Fruit fly (Drosophila melanogaster) whole organism: ENCODE results near the gene CG32669.

Source experiments
- CG8478 ChIP-seq: fragments of >200 bp; optimal IDR thresholded peaks from 2 replicates; lab custom pipeline; 2018; ENCODE audit warnings: inconsistent platforms
- Dll ChIP-seq: fragments of >200 bp; optimal IDR thresholded peaks from 2 replicates; lab custom pipeline; 2017
- EcR ChIP-seq, 2 experiments: fragments of >200 bp; optimal IDR thresholded peaks; 2 replicates each; lab custom pipeline; 2017; ENCODE audit warnings: missing biosample characterization in 2 of 2, missing genetic modification characterization in 2 of 2, missing genetic modification reagents in 2 of 2
- pan ChIP-seq: fragments of >200 bp; optimal IDR thresholded peaks from 2 replicates; lab custom pipeline; 2017
- psq ChIP-seq: fragments of >200 bp; optimal IDR thresholded peaks from 2 replicates; lab custom pipeline; 2017
- usp ChIP-seq: fragments of >200 bp; optimal IDR thresholded peaks from 2 replicates; lab custom pipeline; 2017; ENCODE audit warnings: missing biosample characterization, missing genetic modification characterization, mixed read lengths

CG32669 gene

DNA sequence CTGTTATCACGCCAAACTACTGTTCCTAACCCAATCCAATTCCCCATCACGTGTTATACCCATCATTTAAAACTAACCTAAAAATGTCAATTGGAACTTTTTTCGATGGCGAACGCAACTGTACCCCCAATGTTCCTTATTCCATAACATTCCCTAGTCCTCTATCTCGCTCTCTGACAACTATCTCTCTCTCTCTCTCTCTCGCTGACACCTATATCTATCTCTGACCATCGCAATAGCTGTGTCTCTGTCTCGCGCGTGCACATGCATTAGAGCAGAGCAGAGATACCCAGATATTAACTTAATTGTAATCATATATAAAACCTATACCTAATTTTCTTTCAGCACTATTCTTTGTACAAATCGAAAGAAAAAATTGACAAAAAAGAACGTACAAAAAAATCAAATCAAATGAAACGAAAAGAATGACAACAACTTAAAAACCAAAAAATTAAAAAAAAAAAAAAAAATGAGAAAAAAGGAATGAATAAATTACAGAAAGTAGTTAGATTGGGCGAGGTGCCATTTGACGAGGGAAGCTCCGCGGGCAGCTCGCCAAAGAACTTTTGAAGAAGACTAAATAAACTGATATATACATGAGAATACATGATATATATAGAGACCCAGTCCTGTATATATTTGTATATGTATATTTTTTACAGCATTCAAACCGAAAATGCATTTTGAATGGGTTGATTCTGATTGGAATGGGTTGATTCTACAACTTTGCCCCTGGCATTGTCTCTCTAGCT is 20.9 kb upstream of the CG32669 start:
- no peak for TF ChIP-seq psq
- no peak for TF ChIP-seq CG8478 (lab: Kevin White, UChicago)
- TF ChIP-seq pan: no peak

- TF ChIP-seq CG8478 (lab: Kevin White, UChicago): peak; percentile 67
- TF ChIP-seq EcR (GFP tag; optimal IDR thresholded peaks at IDR 0.05; lab: Kevin White, UChicago): no peak
Measured at dm6 chrX:10857853-10858252, 13.0 kb upstream of the CG32669 start.

- TF ChIP-seq psq: no peak
- no peak for TF ChIP-seq usp (GFP tag; lab: Kevin White, UChicago)
- no peak for TF ChIP-seq EcR (GFP tag; optimal IDR thresholded peaks at IDR 0.05; lab: Kevin White, UChicago)
- TF ChIP-seq pan: no peak
- TF ChIP-seq Dll (lab: Kevin White, UChicago): no peak
- TF ChIP-seq CG8478 (lab: Kevin White, UChicago): no peak
Measured at dm6 chrX:10857376-10857775, 12.5 kb upstream of the CG32669 start, which contains the start of the genes sofe and CG2186. Gene sofe (minus strand): TSS chrX:10857413. Gene CG2186 (plus strand): TSS chrX:10857655.

DNA sequence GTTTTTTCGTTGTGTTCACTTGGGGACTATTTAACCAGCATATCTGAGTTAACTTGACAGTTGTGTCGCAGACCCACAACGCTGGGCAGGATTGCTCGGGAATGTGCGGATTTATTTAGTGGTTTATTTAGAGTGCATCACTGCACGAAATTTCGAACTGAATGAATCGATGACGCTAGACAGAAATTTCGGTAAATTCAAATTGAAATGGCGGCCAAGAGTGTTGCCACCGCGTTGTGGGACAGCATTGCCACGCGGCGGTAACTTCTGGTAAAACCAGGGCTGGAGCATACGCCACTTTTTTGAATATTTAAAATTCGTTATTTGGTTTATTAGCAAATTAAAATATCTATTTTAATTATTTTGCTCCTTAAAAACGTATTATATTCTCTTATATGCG is 9.8 kb upstream of the CG32669 start, which contains the start of gene feo:
Gene feo (minus strand): TSS at position 184 of the 400 bp plus-strand sequence.
- TF ChIP-seq pan (no peak), usp (GFP tag; lab: Kevin White, UChicago) (no peak), Dll (lab: Kevin White, UChicago) (no peak), psq (no peak), EcR (GFP tag; optimal IDR thresholded peaks at IDR 0.05; lab: Kevin White, UChicago) (no peak), CG8478 (lab: Kevin White, UChicago) (no peak)

- no peak for TF ChIP-seq EcR (GFP tag; optimal IDR thresholded peaks at IDR 0.05; lab: Kevin White, UChicago)
Measured at dm6 chrX:10848565-10848964, 3.7 kb upstream of the CG32669 start, which contains the start of gene CG2202. Gene CG2202 (plus strand): TSS chrX:10848757.

DNA sequence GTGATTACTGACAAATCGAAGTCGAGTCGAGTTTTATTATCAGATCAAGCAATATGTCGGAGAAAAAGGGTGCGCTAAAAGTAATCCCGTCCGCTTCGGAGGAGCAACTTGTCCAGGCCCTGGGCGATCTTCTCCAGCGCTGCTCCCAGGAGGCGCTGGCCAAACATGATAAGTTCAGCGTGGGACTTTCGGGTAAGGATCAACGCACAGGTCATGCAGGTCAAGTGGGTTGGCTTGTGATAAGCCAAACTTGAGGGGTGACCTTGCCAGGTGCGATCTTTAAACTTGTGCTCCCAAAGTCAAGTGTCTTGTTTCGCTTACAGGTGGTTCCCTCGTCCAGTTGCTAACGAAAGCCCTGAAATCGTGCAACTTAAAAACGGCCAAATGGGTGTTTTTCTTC is 2.6 kb upstream of the CG32669 start:
- no peak for TF ChIP-seq usp (GFP tag; lab: Kevin White, UChicago)
- no peak for TF ChIP-seq Dll (lab: Kevin White, UChicago)
- TF ChIP-seq pan: no peak
- TF ChIP-seq EcR (GFP tag; optimal IDR thresholded peaks at IDR 0.05; lab: Kevin White, UChicago): no peak
- TF ChIP-seq CG8478 (lab: Kevin White, UChicago): no peak
- no peak for TF ChIP-seq psq

DNA sequence GAGAGGGAATG is 2.4 kb upstream of the CG32669 start, which contains the start of gene Pgls:
Gene Pgls (plus strand): TSS at position 3 of the 11 bp plus-strand sequence.
- TF ChIP-seq usp (GFP tag; lab: Kevin White, UChicago) (no peak), Dll (lab: Kevin White, UChicago) (no peak), EcR (GFP tag; optimal IDR thresholded peaks at IDR 0.05; lab: Kevin White, UChicago) (no peak), psq (no peak)

DNA sequence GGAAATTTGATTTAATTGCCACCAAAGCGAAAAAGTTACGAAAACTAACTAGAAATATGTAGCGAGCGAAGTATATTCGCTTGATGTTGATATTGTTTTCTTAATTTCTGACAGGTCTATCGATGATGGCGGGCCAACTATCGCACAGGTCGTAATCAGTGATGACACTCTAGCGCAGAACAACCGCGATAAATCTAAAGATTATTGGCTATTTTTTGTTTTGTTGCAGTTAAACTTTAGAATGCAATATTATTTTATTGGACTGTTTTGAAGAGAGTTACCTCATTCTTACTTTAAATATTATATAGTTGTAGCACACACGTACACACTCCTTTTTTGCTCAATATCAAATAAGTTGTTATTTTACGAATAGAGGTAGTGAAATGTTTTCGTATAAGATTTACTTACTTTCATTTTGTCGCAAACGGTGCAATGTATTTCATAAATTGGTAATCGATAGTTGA is 2.1 kb upstream of the CG32669 start, which contains the start of gene sbr:
Gene sbr (minus strand): TSS at position 121 of the 464 bp plus-strand sequence.
- TF ChIP-seq psq (no peak), Dll (lab: Kevin White, UChicago) (no peak), CG8478 (lab: Kevin White, UChicago) (no peak), EcR (GFP tag; optimal IDR thresholded peaks at IDR 0.05; lab: Kevin White, UChicago) (no peak), usp (GFP tag; lab: Kevin White, UChicago) (no peak), pan (no peak)

dm6 chrX:10845256-10845655 is 375 bp upstream of the CG32669 start:
- TF ChIP-seq CG8478 (lab: Kevin White, UChicago): no peak
- no peak for TF ChIP-seq psq
- TF ChIP-seq EcR (GFP tag; optimal IDR thresholded peaks at IDR 0.05; lab: Kevin White, UChicago): no peak
- no peak for TF ChIP-seq Dll (lab: Kevin White, UChicago)
- TF ChIP-seq usp (GFP tag; lab: Kevin White, UChicago): no peak
- no peak for TF ChIP-seq pan

- TF ChIP-seq psq (no peak), pan (no peak), Dll (lab: Kevin White, UChicago) (no peak), CG8478 (lab: Kevin White, UChicago) (no peak), usp (GFP tag; lab: Kevin White, UChicago) (no peak), EcR (GFP tag; optimal IDR thresholded peaks at IDR 0.05; lab: Kevin White, UChicago) (no peak)
Measured at dm6 chrX:10841717-10842255, 3.1 kb downstream of the CG32669 start, which contains the start of gene CG15209. Gene CG15209 (plus strand): TSS chrX:10842205.

DNA sequence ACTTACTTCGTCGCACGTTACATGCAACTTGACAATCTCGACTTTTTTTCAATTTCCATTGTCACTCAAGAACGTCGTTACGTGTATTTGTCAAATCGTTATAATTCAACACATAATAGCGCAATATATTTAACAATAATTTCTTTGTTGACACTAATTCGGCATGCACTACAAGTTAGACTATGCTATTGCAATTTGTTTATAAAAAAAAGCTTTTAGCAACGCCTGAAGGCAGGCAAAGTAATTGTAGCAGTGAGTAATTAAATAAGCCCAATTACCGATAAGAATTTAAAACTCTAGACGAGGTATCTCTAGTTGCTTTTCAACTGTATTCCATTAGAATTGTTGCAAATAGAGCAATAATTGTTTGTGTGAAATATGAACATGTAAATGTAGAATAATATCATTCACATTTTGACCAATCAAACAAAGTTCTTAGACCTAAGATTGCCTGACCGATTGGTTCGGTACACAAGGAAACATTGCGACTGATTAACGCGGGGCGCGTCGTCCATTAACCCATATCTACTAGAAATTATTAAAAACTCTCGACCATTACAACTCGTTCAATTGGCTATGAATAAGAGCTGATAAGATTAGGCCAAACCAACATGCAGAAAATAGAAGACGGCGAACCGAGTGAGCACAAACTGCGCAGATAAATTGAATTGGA is 3.9 kb downstream of the CG32669 start:
- no peak for TF ChIP-seq Dll (lab: Kevin White, UChicago)
- TF ChIP-seq pan: no peak
- no peak for TF ChIP-seq CG8478 (lab: Kevin White, UChicago)
- no peak for TF ChIP-seq usp (GFP tag; lab: Kevin White, UChicago)
- TF ChIP-seq psq: no peak
- no peak for TF ChIP-seq EcR (GFP tag; optimal IDR thresholded peaks at IDR 0.05; lab: Kevin White, UChicago)

DNA sequence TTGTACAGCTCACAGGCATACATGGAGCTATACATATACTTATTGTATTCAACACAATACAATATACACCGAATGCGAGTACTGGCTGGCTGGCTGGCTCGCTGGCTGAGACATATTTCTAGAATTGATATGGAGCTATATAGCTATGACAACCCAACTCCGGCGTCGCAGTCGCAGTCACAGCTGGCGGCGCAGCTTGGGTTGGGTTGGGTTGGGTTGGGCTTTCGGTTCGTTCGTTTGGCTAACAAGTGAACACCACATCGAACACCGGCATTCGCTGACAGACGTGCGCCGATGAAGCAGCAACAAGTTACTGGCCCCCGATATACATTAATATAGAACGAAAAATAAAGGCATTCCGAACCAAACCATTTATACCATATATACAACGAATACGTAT is 5.9 kb downstream of the CG32669 start, which contains the start of gene CG15210:
Gene CG15210 (plus strand): TSS at position 269 of the 400 bp plus-strand sequence.
- no peak for TF ChIP-seq psq
- no peak for TF ChIP-seq CG8478 (lab: Kevin White, UChicago)
- TF ChIP-seq pan: no peak
- no peak for TF ChIP-seq EcR (GFP tag; optimal IDR thresholded peaks at IDR 0.05; lab: Kevin White, UChicago)
